Worm (Caenorhabditis elegans) whole organism, early embryonic: Measurements from ENCODE around the gene mak-1.

Experiments
- B0310.2 ChIP-seq: sonication (generic microtip); optimal IDR thresholded peaks from 2 replicates; lab custom pipeline; 2016; ENCODE audit warnings: mild to moderate bottlenecking, missing genetic modification characterization, missing compliant biosample characterization
- F13C5.2 ChIP-seq: sonication (generic microtip); optimal IDR thresholded peaks from 2 replicates; lab custom pipeline; 2017; ENCODE audit warnings: mild to moderate bottlenecking, missing genetic modification characterization, inconsistent platforms, missing compliant biosample characterization
- aly-1 ChIP-seq: sonication (generic microtip); optimal IDR thresholded peaks from 2 replicates; lab custom pipeline; 2016; ENCODE audit warnings: missing genetic modification characterization, missing compliant biosample characterization
- ama-1 ChIP-seq: fragments of 150-350 bp; optimal IDR thresholded peaks from 2 replicates; lab custom pipeline; 2014
- ceh-13 ChIP-seq: fragments of 200-800 bp; sonication (Bioruptor generic); optimal IDR thresholded peaks from 2 replicates; lab custom pipeline; 2018; ENCODE audit warnings: mild to moderate bottlenecking, missing genetic modification characterization, missing compliant biosample characterization
- ceh-36 ChIP-seq: sonication (generic microtip); optimal IDR thresholded peaks from 2 replicates; lab custom pipeline; 2016; ENCODE audit warnings: missing genetic modification characterization, inconsistent platforms, missing compliant biosample characterization
- flt-1 ChIP-seq: fragments of 200-800 bp; sonication (Bioruptor generic); IDR thresholded peaks from 2 replicates; pipeline ENCODE4 v1.3.6; 2022; ENCODE audit warnings: missing genetic modification characterization, missing compliant biosample characterization
- hmg-4 ChIP-seq: fragments of 200-800 bp; sonication (Bioruptor generic); optimal IDR thresholded peaks from 2 replicates; lab custom pipeline; 2018; ENCODE audit warnings: mild to moderate bottlenecking, missing genetic modification characterization, missing compliant biosample characterization
- hnd-1 ChIP-seq: sonication (generic microtip); optimal IDR thresholded peaks from 2 replicates; lab custom pipeline; 2016; ENCODE audit warnings: missing genetic modification characterization, missing compliant biosample characterization
- tbx-11 ChIP-seq: fragments of 200-800 bp; sonication (Bioruptor generic); IDR thresholded peaks from 2 replicates; pipeline ENCODE4 v1.3.6; 2022; ENCODE audit warnings: missing genetic modification characterization, missing compliant biosample characterization
- tbx-37 ChIP-seq: fragments of 200-800 bp; sonication (Bioruptor generic); conservative IDR thresholded peaks from 2 replicates; pipeline ENCODE4 v1.3.6; 2022; ENCODE audit warnings: missing genetic modification reagents, missing genetic modification characterization, missing compliant biosample characterization
- tra-4 ChIP-seq: sonication (generic microtip); optimal IDR thresholded peaks from 2 replicates; lab custom pipeline; 2017; ENCODE audit warnings: missing genetic modification characterization, missing compliant biosample characterization

- TF ChIP-seq hnd-1 (tag; lab: Kevin White, UChicago) (no peak), ceh-13 (no peak), hmg-4 (GFP tag; lab: Kevin White, UChicago) (no peak), ama-1 (no peak), tbx-11 (GFP tag; lab: Robert Waterston, UW) (no peak), tbx-37 (GFP tag; lab: Robert Waterston, UW) (no peak), aly-1 (no peak), tra-4 (tag; lab: Kevin White, UChicago) (no peak), flt-1 (GFP tag; lab: Robert Waterston, UW) (no peak), ceh-36 (no peak), F13C5.2 (tag; lab: Kevin White, UChicago) (no peak), B0310.2 (tag; lab: Kevin White, UChicago) (no peak)
These were observed 4.9 kb upstream of the mak-1 start for ce11 chrII:8738955-8739354.
